Fruit fly (Drosophila melanogaster) whole organism, embryonic: Measurements from ENCODE around the gene CG31988.

Experiments
- Abd-B ChIP-seq: fragments of 200-800 bp; sonication (Bioruptor generic); optimal IDR thresholded peaks from 2 replicates; lab custom pipeline; 2018; ENCODE audit warnings: missing biosample characterization, mild to moderate bottlenecking, missing genetic modification characterization, moderate library complexity
- Asciz ChIP-seq: fragments of 200-800 bp; sonication (Bioruptor generic); optimal IDR thresholded peaks from 2 replicates; lab custom pipeline; 2017; ENCODE audit warnings: missing biosample characterization, mild to moderate bottlenecking, missing genetic modification characterization, missing genetic modification reagents
- CG11695 ChIP-seq: fragments of 200-800 bp; sonication (Bioruptor generic); IDR thresholded peaks from 3 replicates; pipeline ENCODE4 v1.3.6; 2022; ENCODE audit warnings: missing biosample characterization, missing genetic modification characterization
- CG1529 ChIP-seq: fragments of 200-800 bp; sonication (Bioruptor generic); optimal IDR thresholded peaks from 3 replicates; lab custom pipeline; 2018; ENCODE audit warnings: missing biosample characterization, missing genetic modification characterization
- CG15479 ChIP-seq: fragments of 200-800 bp; sonication (Bioruptor generic); optimal IDR thresholded peaks from 3 replicates; lab custom pipeline; 2019; ENCODE audit warnings: missing biosample characterization, mild to moderate bottlenecking, missing genetic modification characterization, moderate library complexity
- CG17328 ChIP-seq: fragments of 200-800 bp; sonication (Bioruptor generic); IDR thresholded peaks from 2 replicates; pipeline ENCODE4 v1.3.6; 2022; ENCODE audit warnings: missing biosample characterization, missing genetic modification characterization
- CG17912 ChIP-seq: fragments of 200-800 bp; sonication (Bioruptor generic); optimal IDR thresholded peaks from 2 replicates; lab custom pipeline; 2018; ENCODE audit warnings: missing biosample characterization, mild to moderate bottlenecking, missing genetic modification characterization
- CG2199 ChIP-seq: fragments of 200-800 bp; sonication (Bioruptor generic); IDR thresholded peaks from 3 replicates; pipeline ENCODE4 v1.3.6; 2022; ENCODE audit warnings: missing biosample characterization, missing genetic modification characterization
- CG2678 ChIP-seq: fragments of 200-800 bp; sonication (Bioruptor generic); optimal IDR thresholded peaks from 3 replicates; lab custom pipeline; 2019; ENCODE audit warnings: missing biosample characterization, mild to moderate bottlenecking, missing genetic modification characterization, moderate library complexity
- CG30020 ChIP-seq: fragments of 200-800 bp; optimal IDR thresholded peaks from 2 replicates; lab custom pipeline; 2019; ENCODE audit warnings: missing biosample characterization, mild to moderate bottlenecking, missing genetic modification characterization, moderate library complexity
- CG3726 ChIP-seq: fragments of 200-800 bp; sonication (Bioruptor generic); IDR thresholded peaks from 3 replicates; pipeline ENCODE4, ENCODE4 v1.3.6; 2022; ENCODE audit warnings: missing biosample characterization, missing genetic modification characterization
- CG42726 ChIP-seq: fragments of 200-800 bp; sonication (Bioruptor generic); IDR thresholded peaks from 2 replicates; pipeline ENCODE4 v1.3.6; 2022; ENCODE audit warnings: missing biosample characterization, missing genetic modification characterization; ENCODE audit not compliant: partially characterized antibody
- CG4424 ChIP-seq: fragments of 200-800 bp; sonication (Bioruptor generic); optimal IDR thresholded peaks from 3 replicates; lab custom pipeline; 2016; ENCODE audit warnings: missing biosample characterization, missing genetic modification characterization
- CG4820 ChIP-seq: fragments of 200-800 bp; sonication (Bioruptor generic); optimal IDR thresholded peaks from 3 replicates; lab custom pipeline; 2016; ENCODE audit warnings: missing biosample characterization, missing genetic modification characterization
- CG4854 ChIP-seq: fragments of 200-800 bp; sonication (Bioruptor generic); optimal IDR thresholded peaks from 2 replicates; lab custom pipeline; 2016; ENCODE audit warnings: missing biosample characterization, missing genetic modification characterization, inconsistent platforms
- CG5180 ChIP-seq: fragments of 200-800 bp; sonication (Bioruptor generic); optimal IDR thresholded peaks from 3 replicates; lab custom pipeline; 2017; ENCODE audit warnings: missing biosample characterization, missing genetic modification characterization, mild to moderate bottlenecking, moderate library complexity, missing genetic modification reagents
- CG7745 ChIP-seq: fragments of 200-800 bp; sonication (Bioruptor generic); optimal IDR thresholded peaks from 2 replicates; lab custom pipeline; 2018; ENCODE audit warnings: missing biosample characterization, mild to moderate bottlenecking, missing genetic modification characterization, moderate library complexity
- Camta ChIP-seq: fragments of 200-800 bp; sonication (Bioruptor generic); optimal IDR thresholded peaks from 2 replicates; lab custom pipeline; 2016; ENCODE audit warnings: missing biosample characterization, missing genetic modification characterization
- Dip3 ChIP-seq: fragments of 200-800 bp; sonication (Bioruptor generic); optimal IDR thresholded peaks from 3 replicates; lab custom pipeline; 2016; ENCODE audit warnings: missing biosample characterization, missing genetic modification characterization
- Dref ChIP-seq: fragments of 200-800 bp; sonication (Bioruptor generic); IDR thresholded peaks from 2 replicates; pipeline ENCODE4 v1.3.6; 2022; ENCODE audit warnings: missing biosample characterization, missing genetic modification characterization
- Eip74EF ChIP-seq, 2 experiments: fragments of 200-800 bp in 1 of 2; fragments of >200 bp in 1 of 2; sonication (Bioruptor generic) in 1 of 2; optimal IDR thresholded peaks; 2 replicates each; lab custom pipeline; 2017 to 2019; ENCODE audit warnings: missing biosample characterization in 2 of 2, missing genetic modification characterization in 2 of 2, mild to moderate bottlenecking in 1 of 2, moderate library complexity in 1 of 2
- H15 ChIP-seq: fragments of 200-800 bp; sonication (Bioruptor generic); IDR thresholded peaks from 3 replicates; pipeline ENCODE4 v1.3.6; 2022; ENCODE audit warnings: missing biosample characterization, missing genetic modification characterization
- HmgD ChIP-seq: fragments of 200-800 bp; sonication (Bioruptor generic); optimal IDR thresholded peaks from 3 replicates; lab custom pipeline; 2016; ENCODE audit warnings: missing biosample characterization, missing genetic modification characterization
- Jarid2 ChIP-seq: fragments of 200-800 bp; sonication (Bioruptor generic); optimal IDR thresholded peaks from 3 replicates; lab custom pipeline; 2017; ENCODE audit warnings: mild to moderate bottlenecking, missing biosample characterization, missing genetic modification reagents, missing genetic modification characterization
- MBD-R2 ChIP-seq: fragments of 200-800 bp; sonication (Bioruptor generic); IDR thresholded peaks from 2 replicates; pipeline ENCODE4 v1.3.6; 2022; ENCODE audit warnings: missing biosample characterization, missing genetic modification characterization
- Meics ChIP-seq: fragments of 200-800 bp; sonication (Bioruptor generic); optimal IDR thresholded peaks from 2 replicates; lab custom pipeline; 2017; ENCODE audit warnings: missing biosample characterization, mild to moderate bottlenecking, missing genetic modification characterization
- Mrtf ChIP-seq: fragments of 200-800 bp; sonication (Bioruptor generic); IDR thresholded peaks from 3 replicates; pipeline ENCODE4 v1.3.6; 2022; ENCODE audit warnings: missing biosample characterization, missing genetic modification characterization
- NFAT ChIP-seq: fragments of 200-800 bp; sonication (Bioruptor generic); IDR thresholded peaks from 2 replicates; pipeline ENCODE4 v1.3.6; 2022; ENCODE audit warnings: missing biosample characterization, missing genetic modification characterization
- Oaz ChIP-seq: fragments of 200-800 bp; sonication (Bioruptor generic); IDR thresholded peaks from 2 replicates; pipeline ENCODE4 v1.3.6; 2022; ENCODE audit warnings: missing biosample characterization, missing genetic modification characterization
- Sry-β ChIP-seq: fragments of 200-800 bp; sonication (Bioruptor generic); optimal IDR thresholded peaks from 2 replicates; lab custom pipeline; 2018; ENCODE audit warnings: missing biosample characterization, mild to moderate bottlenecking, missing genetic modification characterization, moderate library complexity
- Sry-δ ChIP-seq: fragments of 200-800 bp; sonication (Bioruptor generic); optimal IDR thresholded peaks from 2 replicates; lab custom pipeline; 2016; ENCODE audit warnings: missing biosample characterization, missing genetic modification characterization
- ash1 ChIP-seq: fragments of 200-800 bp; sonication (Bioruptor generic); optimal IDR thresholded peaks from 2 replicates; lab custom pipeline; 2018; ENCODE audit warnings: missing biosample characterization, mild to moderate bottlenecking, missing genetic modification characterization
- ci ChIP-seq: fragments of 200-800 bp; sonication (Bioruptor generic); IDR thresholded peaks from 3 replicates; pipeline ENCODE4 v1.3.6; 2022; ENCODE audit warnings: missing biosample characterization, missing genetic modification characterization
- cwo ChIP-seq: fragments of 200-800 bp; sonication (Bioruptor generic); optimal IDR thresholded peaks from 3 replicates; lab custom pipeline; 2017; ENCODE audit warnings: missing biosample characterization, missing genetic modification characterization, mild to moderate bottlenecking, moderate library complexity, missing genetic modification reagents
- dmrt99B ChIP-seq: fragments of 200-800 bp; sonication (Bioruptor generic); optimal IDR thresholded peaks from 2 replicates; lab custom pipeline; 2018; ENCODE audit warnings: missing biosample characterization, mild to moderate bottlenecking, missing genetic modification characterization, moderate library complexity
- dysf ChIP-seq: fragments of 200-800 bp; sonication (Bioruptor generic); IDR thresholded peaks from 3 replicates; pipeline ENCODE4 v1.3.6; 2022; ENCODE audit warnings: missing biosample characterization, missing genetic modification characterization
- gcm ChIP-seq: fragments of 200-800 bp; sonication (Bioruptor generic); optimal IDR thresholded peaks from 2 replicates; lab custom pipeline; 2019; ENCODE audit warnings: missing biosample characterization, mild to moderate bottlenecking, missing genetic modification characterization, moderate library complexity
- jing ChIP-seq: fragments of 200-800 bp; sonication (Bioruptor generic); optimal IDR thresholded peaks from 2 replicates; lab custom pipeline; 2018; ENCODE audit warnings: missing biosample characterization, mild to moderate bottlenecking, missing genetic modification characterization
- kni ChIP-seq: fragments of 200-800 bp; sonication (Bioruptor generic); optimal IDR thresholded peaks from 3 replicates; lab custom pipeline; 2017; ENCODE audit warnings: mild to moderate bottlenecking, missing biosample characterization, missing genetic modification reagents, missing genetic modification characterization
- knrl ChIP-seq: fragments of 200-800 bp; sonication (Bioruptor generic); IDR thresholded peaks from 3 replicates; pipeline ENCODE4 v1.3.6; 2022; ENCODE audit warnings: missing biosample characterization, missing genetic modification characterization; ENCODE audit not compliant: partially characterized antibody
- lab ChIP-seq: fragments of 200-800 bp; sonication (Bioruptor generic); optimal IDR thresholded peaks from 3 replicates; lab custom pipeline; 2017; ENCODE audit warnings: missing biosample characterization, missing genetic modification characterization, mild to moderate bottlenecking, moderate library complexity, missing genetic modification reagents
- lola ChIP-seq, 3 experiments: fragments of >200 bp in 2 of 3; fragments of 200-800 bp in 1 of 3; sonication (Bioruptor generic) in 1 of 3; optimal IDR thresholded peaks; 2 replicates each; lab custom pipeline; 2017 to 2019; ENCODE audit warnings: missing biosample characterization in 3 of 3, missing genetic modification characterization in 3 of 3, mild to moderate bottlenecking in 1 of 3, moderate library complexity in 1 of 3
- mam ChIP-seq: fragments of 200-800 bp; sonication (Bioruptor generic); optimal IDR thresholded peaks from 3 replicates; lab custom pipeline; 2016; ENCODE audit warnings: missing biosample characterization, missing genetic modification characterization
- nau ChIP-seq: fragments of 200-800 bp; sonication (Bioruptor generic); optimal IDR thresholded peaks from 3 replicates; lab custom pipeline; 2017; ENCODE audit warnings: missing biosample characterization, mild to moderate bottlenecking, missing genetic modification characterization, missing genetic modification reagents
- p53 ChIP-seq: fragments of 200-800 bp; sonication (Bioruptor generic); optimal IDR thresholded peaks from 2 replicates; lab custom pipeline; 2016; ENCODE audit warnings: missing biosample characterization, missing genetic modification characterization
- pzg ChIP-seq: fragments of 200-800 bp; sonication (Bioruptor generic); optimal IDR thresholded peaks from 3 replicates; lab custom pipeline; 2018; ENCODE audit warnings: missing biosample characterization, mild to moderate bottlenecking, missing genetic modification characterization, moderate library complexity
- slou ChIP-seq: fragments of 200-800 bp; sonication (Bioruptor generic); optimal IDR thresholded peaks from 3 replicates; lab custom pipeline; 2016; ENCODE audit warnings: missing biosample characterization, missing genetic modification characterization
- so ChIP-seq: fragments of 200-800 bp; sonication (Bioruptor generic); IDR thresholded peaks from 3 replicates; pipeline ENCODE4 v1.3.6; 2022; ENCODE audit warnings: missing biosample characterization, missing genetic modification characterization
- tx ChIP-seq: fragments of 200-800 bp; sonication (Bioruptor generic); optimal IDR thresholded peaks from 2 replicates; lab custom pipeline; 2016; ENCODE audit warnings: missing biosample characterization, missing genetic modification characterization
- yki ChIP-seq: fragments of >200 bp; optimal IDR thresholded peaks from 3 replicates; lab custom pipeline; 2018

The CG31988 gene

DNA sequence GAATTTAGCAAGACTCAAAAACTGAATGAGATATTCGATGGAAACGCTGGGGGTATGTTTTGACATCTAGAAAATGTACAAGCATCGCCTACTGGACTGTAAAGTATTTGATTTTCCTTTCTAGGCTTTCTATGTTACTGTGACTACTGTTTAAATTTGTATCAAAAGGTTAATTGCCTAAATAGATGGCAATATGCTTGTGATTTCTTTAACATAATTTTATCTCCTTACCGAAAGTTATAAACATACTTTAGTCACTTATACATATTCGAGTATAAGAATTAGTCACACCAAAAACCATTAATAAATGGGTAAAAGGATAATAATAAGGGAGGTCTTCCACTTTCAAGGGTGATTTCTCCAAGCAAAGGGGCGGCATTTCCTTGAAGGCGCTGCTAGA is at the start of gene CG31988:
CG31988 (minus strand) TSS at position 101 of the 400 bp plus-strand sequence.
- TF ChIP-seq gcm (GFP tag; lab: Kevin White, UChicago) (no peak), CG17912 (no peak), CG42726 (GFP tag; lab: Robert Waterston, UW) (no peak), Meics (GFP tag; lab: Kevin White, UChicago) (no peak), CG2678 (tag; lab: Kevin White, UChicago) (no peak), CG3726 (GFP tag; lab: Robert Waterston, UW) (no peak), jing (GFP tag; lab: Kevin White, UChicago) (no peak), p53 (GFP tag; lab: Kevin White, UChicago) (no peak), CG5180 (GFP tag; lab: Kevin White, UChicago) (no peak), CG4820 (GFP tag; lab: Kevin White, UChicago) (no peak), Sry-β (GFP tag; lab: Kevin White, UChicago) (no peak)

DNA sequence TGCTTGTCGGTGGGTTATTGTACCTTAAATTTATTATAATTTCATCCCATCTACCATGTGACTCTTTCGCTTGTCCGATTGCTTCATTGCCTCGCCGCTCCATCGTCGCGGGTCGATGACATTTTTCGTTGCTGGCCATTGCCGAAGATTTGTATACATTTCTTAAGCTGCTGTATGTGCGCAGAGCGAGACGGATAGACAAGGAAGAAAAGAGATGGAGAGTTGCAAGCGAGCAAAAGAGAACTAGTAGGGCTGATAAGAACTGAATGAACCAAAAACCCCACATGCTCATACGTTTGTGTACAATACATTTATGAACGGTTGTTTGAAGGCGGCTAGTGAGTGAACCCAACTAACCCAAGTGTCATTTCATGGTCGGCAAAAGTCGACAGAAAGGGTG is 49.1 kb upstream of the CG31988 start:
- TF ChIP-seq Oaz (no peak), CG17328 (GFP tag; lab: Robert Waterston, UW) (no peak), cwo (no peak), yki (no peak), Mrtf (GFP tag; lab: Robert Waterston, UW) (no peak), dysf (GFP tag; lab: Robert Waterston, UW) (no peak), lola (GFP tag; optimal IDR thresholded peaks at IDR 0.05; lab: Kevin White, UChicago) (no peak), CG7745 (tag; lab: Kevin White, UChicago) (no peak), NFAT (GFP tag; lab: Robert Waterston, UW) (no peak), MBD-R2 (GFP tag; lab: Robert Waterston, UW) (0 out of 2 replicates have a peak, but pooled peaks have one; percentile 16), CG11695 (no peak), nau (no peak), CG1529 (GFP tag; lab: Kevin White, UChicago) (no peak), pzg (no peak), ci (GFP tag; lab: Robert Waterston, UW) (0 out of 3 replicates have a peak, but pooled peaks have one; percentile 10), ash1 (GFP tag; lab: Kevin White, UChicago) (no peak), so (no peak), CG4424 (GFP tag; lab: Kevin White, UChicago) (no peak), Camta (GFP tag; lab: Kevin White, UChicago) (no peak), kni (GFP tag; lab: Kevin White, UChicago) (no peak), Jarid2 (no peak), CG2199 (GFP tag; lab: Robert Waterston, UW) (peak; percentile 95), slou (GFP tag; lab: Kevin White, UChicago) (no peak), H15 (no peak), Abd-B (GFP tag; lab: Kevin White, UChicago) (no peak), Dref (no peak), lab (GFP tag; lab: Kevin White, UChicago) (no peak), Asciz (GFP tag; lab: Kevin White, UChicago) (no peak), CG30020 (no peak), HmgD (GFP tag; lab: Kevin White, UChicago) (no peak), CG15479 (GFP tag; lab: Kevin White, UChicago) (peak; percentile 51), dmrt99B (tag; lab: Kevin White, UChicago) (no peak), Sry-δ (GFP tag; lab: Kevin White, UChicago) (no peak), CG4854 (no peak), Dip3 (GFP tag; lab: Kevin White, UChicago) (no peak), mam (no peak), Eip74EF (GFP tag; optimal IDR thresholded peaks at IDR 0.05; lab: Kevin White, UChicago) (peak in 1 of 2 experiments; percentile 7), knrl (GFP tag; lab: Robert Waterston, UW) (no peak), tx (no peak)
